Worm (Caenorhabditis elegans) whole organism, L3 larva: ENCODE results near the gene cest-4.

ENCODE experiments used
- ceh-9 ChIP-seq: sonication (generic microtip); optimal IDR thresholded peaks from 2 replicates; lab custom pipeline; 2018; ENCODE audit warnings: missing biosample characterization, missing genetic modification characterization
- elt-2 ChIP-seq: sonication (generic microtip); optimal IDR thresholded peaks from 2 replicates; lab custom pipeline; 2016; ENCODE audit warnings: missing genetic modification reagents, mild to moderate bottlenecking, missing genetic modification characterization, missing compliant biosample characterization
- nhr-25 ChIP-seq: sonication (generic microtip); optimal IDR thresholded peaks from 2 replicates; lab custom pipeline; 2017; ENCODE audit warnings: missing biosample characterization, missing genetic modification characterization

DNA sequence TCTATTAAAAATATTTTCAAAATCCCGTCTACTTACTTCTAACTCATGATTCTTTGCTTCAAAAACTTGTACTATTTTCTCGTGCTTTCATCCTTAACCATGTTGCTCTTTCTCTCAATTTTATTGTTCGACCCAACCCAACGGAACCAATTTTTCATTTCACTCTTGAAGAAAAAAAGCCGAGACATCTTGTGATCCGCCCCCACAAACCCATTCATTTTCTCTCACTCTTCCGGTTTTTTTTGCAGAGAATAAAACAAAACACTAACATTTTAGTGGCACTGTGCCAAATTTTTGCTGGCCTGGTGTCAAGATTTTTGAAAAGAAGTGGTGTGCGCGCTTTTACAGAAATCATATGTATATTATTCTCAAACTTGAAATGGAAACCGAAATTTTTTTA, 34.6 kb upstream of the cest-4 start:
- TF ChIP-seq ceh-9 (tag; lab: Kevin White, UChicago), result no peak
- no peak for TF ChIP-seq nhr-25 (tag; lab: Kevin White, UChicago)
- no peak for TF ChIP-seq elt-2
